Fruit fly (Drosophila melanogaster): ENCODE data around the gene RhoGAP16F.

DNA sequence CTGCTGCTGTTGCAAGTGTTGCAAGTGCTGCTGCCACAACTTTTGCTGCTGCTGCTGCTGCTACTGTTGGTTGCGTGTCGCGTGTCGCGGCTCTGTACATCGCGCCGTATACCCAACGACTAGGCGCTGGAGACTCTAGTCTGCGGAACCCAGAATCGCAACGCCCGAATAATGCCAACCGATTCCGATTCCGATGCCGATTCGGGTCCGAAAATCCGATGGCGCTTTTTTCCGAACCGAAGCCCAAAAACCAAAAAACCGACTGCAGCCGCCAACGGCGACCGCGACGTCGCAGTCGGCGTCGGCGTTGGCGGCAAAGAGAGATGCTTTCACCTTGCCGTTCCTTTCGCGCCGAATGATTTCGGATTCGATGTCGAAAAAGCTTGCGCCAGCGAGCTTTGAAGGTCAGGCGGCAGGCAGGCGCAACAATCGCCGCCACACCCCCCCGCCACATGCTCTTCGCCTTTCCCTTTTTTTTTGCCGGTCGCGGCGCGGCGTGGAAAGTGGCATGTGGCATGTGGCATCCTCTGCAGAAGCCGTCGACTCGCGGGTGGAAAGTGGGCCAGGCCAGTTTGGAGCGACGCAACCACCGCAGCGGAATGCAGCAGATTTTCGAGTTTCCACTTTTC is 29.7 kb upstream of the RhoGAP16F start, which contains the start of gene Sh:
- TF ChIP-seq CG14711 (tag; optimal IDR thresholded peaks at IDR 0.05) (no peak), CG1620 (GFP tag; optimal IDR thresholded peaks at IDR 0.05) (no peak), Clk (GFP tag; optimal IDR thresholded peaks at IDR 0.05) (no peak), CG7101 (tag; optimal IDR thresholded peaks at IDR 0.05) (no peak), CG11617 (GFP tag; optimal IDR thresholded peaks at IDR 0.05) (no peak)

All from whole organism, adult.